Worm (Caenorhabditis elegans) whole organism, L2 larva: Measurements from ENCODE around the gene hum-2.

Experiments
- alr-1 ChIP-seq: fragments of 150-350 bp; optimal IDR thresholded peaks from 2 replicates; lab custom pipeline; 2014; ENCODE audit warnings: missing biosample characterization, missing genetic modification characterization
- aly-2 ChIP-seq: fragments of 150-350 bp; optimal IDR thresholded peaks from 2 replicates; lab custom pipeline; 2014; ENCODE audit warnings: missing biosample characterization, missing genetic modification characterization
- ceh-16 ChIP-seq: fragments of 150-350 bp; optimal IDR thresholded peaks from 2 replicates; lab custom pipeline; 2014; ENCODE audit warnings: missing biosample characterization, missing genetic modification characterization
- egl-27 ChIP-seq: sonication (generic microtip); optimal IDR thresholded peaks from 3 replicates; lab custom pipeline; 2017; ENCODE audit warnings: missing biosample characterization, missing genetic modification reagents, missing genetic modification characterization
- elt-1 ChIP-seq: fragments of 150-350 bp; optimal IDR thresholded peaks from 2 replicates; lab custom pipeline; 2014; ENCODE audit warnings: missing biosample characterization, missing genetic modification characterization
- fos-1 ChIP-seq: fragments of 150-350 bp; optimal IDR thresholded peaks from 2 replicates; lab custom pipeline; 2014; ENCODE audit warnings: missing biosample characterization, missing genetic modification characterization
- mab-5 ChIP-seq: fragments of 150-350 bp; optimal IDR thresholded peaks from 2 replicates; lab custom pipeline; 2014; ENCODE audit warnings: missing biosample characterization, missing genetic modification characterization
- mdl-1 ChIP-seq, 2 experiments: fragments of 150-350 bp in 1 of 2; sonication (generic microtip) in 1 of 2; optimal IDR thresholded peaks; 2 replicates each; lab custom pipeline; 2017; ENCODE audit warnings: missing biosample characterization in 2 of 2, missing genetic modification characterization in 2 of 2
- nhr-25 ChIP-seq: fragments of 150-350 bp; sonication (generic microtip); optimal IDR thresholded peaks from 3 replicates; lab custom pipeline; 2014; ENCODE audit warnings: missing biosample characterization, missing genetic modification characterization
- snpc-4 ChIP-seq: fragments of 150-350 bp; optimal IDR thresholded peaks from 2 replicates; lab custom pipeline; 2014; ENCODE audit warnings: missing biosample characterization, missing genetic modification characterization

ce11 chrV:9391959-9392358 lies 6.0 kb downstream of the hum-2 start:
- TF ChIP-seq nhr-25 (tag; lab: Kevin White, UChicago) (no peak), aly-2 (tag; lab: Kevin White, UChicago) (no peak), snpc-4 (peak; percentile 95), fos-1 (tag; lab: Kevin White, UChicago) (no peak), ceh-16 (tag; lab: Kevin White, UChicago) (no peak), mdl-1 (tag; optimal IDR thresholded peaks at IDR 0.05; lab: Kevin White, UChicago) (no peak), egl-27 (tag; lab: Kevin White, UChicago) (no peak), mab-5 (no peak), elt-1 (no peak), alr-1 (no peak)
